Worm (Caenorhabditis elegans) whole organism, L1 larva: Measurements from ENCODE around the gene C08A9.10.

Experiments
- C04F5.9 ChIP-seq: sonication (generic microtip); optimal IDR thresholded peaks from 2 replicates; lab custom pipeline; 2016; ENCODE audit warnings: missing genetic modification characterization, missing compliant biosample characterization
- C16A3.4 ChIP-seq: fragments of 150-350 bp; optimal IDR thresholded peaks from 2 replicates; lab custom pipeline; 2014; ENCODE audit warnings: missing biosample characterization, missing genetic modification characterization
- ama-1 ChIP-seq: fragments of 150-350 bp; optimal IDR thresholded peaks from 2 replicates; lab custom pipeline; 2014
- blmp-1 ChIP-seq: fragments of 150-350 bp; optimal IDR thresholded peaks from 2 replicates; lab custom pipeline; 2014; ENCODE audit warnings: missing biosample characterization, missing genetic modification characterization
- ceh-82 ChIP-seq, 3 experiments: fragments of 150-350 bp in 1 of 3; sonication (generic microtip) in 2 of 3; optimal IDR thresholded peaks; 2 replicates each; lab custom pipeline; 2014 to 2017; ENCODE audit warnings: missing biosample characterization in 3 of 3, missing genetic modification characterization in 3 of 3
- ceh-90 ChIP-seq: sonication (generic microtip); optimal IDR thresholded peaks from 2 replicates; lab custom pipeline; 2016; ENCODE audit warnings: missing genetic modification characterization, missing compliant biosample characterization
- ces-1 ChIP-seq: fragments of 150-350 bp; optimal IDR thresholded peaks from 2 replicates; lab custom pipeline; 2014; ENCODE audit warnings: missing biosample characterization, missing genetic modification reagents, missing genetic modification characterization
- dsc-1 ChIP-seq: sonication (generic microtip); optimal IDR thresholded peaks from 2 replicates; lab custom pipeline; 2016; ENCODE audit warnings: mild to moderate bottlenecking, missing genetic modification characterization, missing compliant biosample characterization
- efl-1 ChIP-seq, 4 experiments: fragments of 150-350 bp; optimal IDR thresholded peaks in 3 of 4; peaks in 1 of 4; 1 replicate in 1 of 4; 2 replicates in 3 of 4; lab custom pipeline; 2014; ENCODE audit warnings: missing biosample characterization in 2 of 4, missing genetic modification characterization in 2 of 4, missing genetic modification reagents in 2 of 4
- elt-2 ChIP-seq: sonication (generic microtip); optimal IDR thresholded peaks from 2 replicates; lab custom pipeline; 2016; ENCODE audit warnings: missing genetic modification characterization, mild to moderate bottlenecking, inconsistent platforms, missing compliant biosample characterization, missing genetic modification reagents
- elt-3 ChIP-seq, 6 experiments: fragments of 150-350 bp in 1 of 6; sonication (generic microtip); optimal IDR thresholded peaks; 2 replicates each; lab custom pipeline; 2017 to 2018; ENCODE audit warnings: missing biosample characterization in 6 of 6, missing genetic modification characterization in 6 of 6, inconsistent platforms in 1 of 6
- ets-5 ChIP-seq: fragments of 200-800 bp; sonication (Bioruptor generic); IDR thresholded peaks from 2 replicates; pipeline ENCODE4 v1.3.6; 2022; ENCODE audit warnings: missing genetic modification characterization, missing compliant biosample characterization
- fkh-10 ChIP-seq: sonication (generic microtip); optimal IDR thresholded peaks from 2 replicates; lab custom pipeline; 2017; ENCODE audit warnings: missing biosample characterization, missing genetic modification reagents, missing genetic modification characterization
- fkh-4 ChIP-seq: sonication (generic microtip); optimal IDR thresholded peaks from 2 replicates; lab custom pipeline; 2016; ENCODE audit warnings: missing compliant biosample characterization, missing genetic modification characterization, borderline replicate concordance
- hlh-17 ChIP-seq: fragments of 200-800 bp; sonication (Bioruptor generic); optimal IDR thresholded peaks from 2 replicates; lab custom pipeline; 2018; ENCODE audit warnings: missing genetic modification characterization, mild to moderate bottlenecking, missing compliant biosample characterization, moderate library complexity, borderline replicate concordance
- isw-1 ChIP-seq: fragments of 200-800 bp; sonication (Bioruptor generic); IDR thresholded peaks from 2 replicates; pipeline ENCODE4 v1.3.6; 2022; ENCODE audit warnings: missing genetic modification characterization, missing compliant biosample characterization
- jun-1 ChIP-seq: fragments of 150-350 bp; optimal IDR thresholded peaks from 2 replicates; lab custom pipeline; 2014; ENCODE audit warnings: missing biosample characterization, missing genetic modification reagents, missing genetic modification characterization
- lin-14 ChIP-seq: fragments of 200-800 bp; sonication (Bioruptor generic); optimal IDR thresholded peaks from 2 replicates; lab custom pipeline; 2018; ENCODE audit warnings: mild to moderate bottlenecking, missing genetic modification characterization, moderate library complexity, missing compliant biosample characterization
- lin-35 ChIP-seq, 2 experiments: fragments of 150-350 bp; optimal IDR thresholded peaks; 2 replicates each; lab custom pipeline; 2014; ENCODE audit warnings: missing biosample characterization in 2 of 2, missing genetic modification characterization in 2 of 2, missing genetic modification reagents in 2 of 2
- lsy-2 ChIP-seq, 2 experiments: fragments of 150-350 bp; optimal IDR thresholded peaks; 2 replicates each; lab custom pipeline; 2014; ENCODE audit warnings: missing biosample characterization in 2 of 2, missing genetic modification characterization in 2 of 2
- mab-9 ChIP-seq: fragments of 200-800 bp; sonication (Bioruptor generic); IDR thresholded peaks from 2 replicates; pipeline ENCODE4 v1.3.6; 2022; ENCODE audit warnings: missing genetic modification reagents, missing genetic modification characterization, missing compliant biosample characterization
- mdl-1 ChIP-seq, 2 experiments: fragments of 150-350 bp; optimal IDR thresholded peaks; 2 replicates each; lab custom pipeline; 2014 to 2017; ENCODE audit warnings: missing biosample characterization in 2 of 2, missing genetic modification characterization in 2 of 2, inconsistent platforms in 1 of 2
- mef-2 ChIP-seq: fragments of 150-350 bp; optimal IDR thresholded peaks from 2 replicates; lab custom pipeline; 2014; ENCODE audit warnings: missing biosample characterization, missing genetic modification characterization
- nhr-11 ChIP-seq: fragments of 150-350 bp; optimal IDR thresholded peaks from 2 replicates; lab custom pipeline; 2014; ENCODE audit warnings: missing biosample characterization, missing genetic modification characterization
- nhr-19 ChIP-seq: fragments of 200-800 bp; sonication (Bioruptor generic); conservative IDR thresholded peaks from 2 replicates; pipeline ENCODE4 v1.3.6; 2022; ENCODE audit warnings: missing genetic modification characterization, missing compliant biosample characterization
- nhr-20 ChIP-seq: sonication (generic microtip); optimal IDR thresholded peaks from 2 replicates; lab custom pipeline; 2016; ENCODE audit warnings: mild to moderate bottlenecking, missing genetic modification characterization, missing compliant biosample characterization
- nhr-71 ChIP-seq: sonication (generic microtip); optimal IDR thresholded peaks from 2 replicates; lab custom pipeline; 2016; ENCODE audit warnings: mild to moderate bottlenecking, missing genetic modification characterization, moderate library complexity, missing compliant biosample characterization
- nhr-85 ChIP-seq: sonication (generic microtip); peaks from one replicate; lab custom pipeline; 2016; ENCODE audit warnings: missing genetic modification characterization, inconsistent platforms, missing compliant biosample characterization
- pqm-1 ChIP-seq: sonication (generic microtip); optimal IDR thresholded peaks from 3 replicates; lab custom pipeline; 2017; ENCODE audit warnings: missing biosample characterization, missing genetic modification characterization
- rnt-1 ChIP-seq: sonication (generic microtip); optimal IDR thresholded peaks from 2 replicates; lab custom pipeline; 2016; ENCODE audit warnings: mild to moderate bottlenecking, missing genetic modification characterization, moderate library complexity, missing compliant biosample characterization
- snu-23 ChIP-seq: sonication (generic microtip); optimal IDR thresholded peaks from 2 replicates; lab custom pipeline; 2016; ENCODE audit warnings: missing genetic modification characterization, missing compliant biosample characterization
- sox-4 ChIP-seq: sonication (generic microtip); optimal IDR thresholded peaks from 2 replicates; lab custom pipeline; 2016; ENCODE audit warnings: missing genetic modification characterization, missing compliant biosample characterization
- unc-130 ChIP-seq: fragments of 150-350 bp; optimal IDR thresholded peaks from 2 replicates; lab custom pipeline; 2017; ENCODE audit warnings: missing biosample characterization, missing genetic modification characterization, inconsistent platforms
- unc-62 ChIP-seq: fragments of 150-350 bp; optimal IDR thresholded peaks from 2 replicates; lab custom pipeline; 2014; ENCODE audit warnings: missing biosample characterization, missing genetic modification reagents, missing genetic modification characterization
- unc-98 ChIP-seq: fragments of 200-800 bp; sonication (Bioruptor generic); IDR thresholded peaks from 2 replicates; pipeline ENCODE4 v1.3.6; 2022; ENCODE audit warnings: missing genetic modification characterization, missing compliant biosample characterization
- vab-15 ChIP-seq: sonication (generic microtip); optimal IDR thresholded peaks from 2 replicates; lab custom pipeline; 2017; ENCODE audit warnings: missing genotype, mild to moderate bottlenecking, missing genetic modification characterization, missing compliant biosample characterization

The C08A9.10 gene

DNA sequence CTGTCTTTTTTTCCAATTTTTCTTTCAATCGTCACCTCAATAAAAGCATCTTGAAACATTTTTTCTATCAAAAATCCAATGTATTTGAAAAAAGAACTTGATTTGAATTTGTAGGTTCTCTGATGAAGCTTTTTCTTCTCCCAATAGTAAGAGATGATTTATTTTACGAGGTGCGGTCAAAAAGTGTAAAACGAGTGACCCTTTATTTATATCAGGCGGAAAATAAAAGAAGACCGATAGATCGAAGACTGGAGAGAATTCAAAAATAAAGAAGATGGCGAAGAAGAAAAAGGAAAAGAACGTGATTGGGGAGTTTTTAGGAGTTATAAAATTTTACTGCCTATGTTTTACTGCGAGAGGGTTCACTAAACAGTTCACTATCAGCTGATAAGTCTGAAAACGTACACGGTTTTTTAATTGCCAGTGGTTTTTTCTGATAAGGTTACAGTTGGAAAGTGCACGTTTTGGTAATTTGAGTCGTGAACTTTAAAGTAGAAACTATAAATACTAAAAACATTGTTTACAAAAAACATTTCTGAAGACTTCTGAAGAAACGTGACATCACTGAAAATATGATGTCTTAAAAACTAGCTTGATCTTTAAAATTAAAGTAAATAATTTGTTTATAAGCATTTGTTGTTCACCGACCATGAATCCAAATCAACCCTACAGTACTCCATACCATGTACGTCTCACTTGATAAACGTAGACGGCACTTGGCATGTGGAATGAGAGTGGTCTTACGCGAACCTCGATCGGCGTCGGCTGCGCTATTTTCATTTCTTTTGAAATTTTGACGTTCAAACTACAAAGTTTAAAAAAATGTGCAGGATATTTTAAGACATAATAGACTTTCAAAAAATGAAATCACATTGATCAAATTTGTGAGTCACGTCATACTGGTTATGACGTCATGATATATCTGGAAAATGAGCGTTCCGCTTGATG is 24.9 kb upstream of the C08A9.10 start (continued):
- TF ChIP-seq pqm-1 (tag; lab: Kevin White, UChicago), result no peak
- no peak for TF ChIP-seq fkh-10 (GFP tag; lab: Kevin White, UChicago)
- TF ChIP-seq mab-9 (GFP tag; lab: Robert Waterston, UW), result no peak
- TF ChIP-seq isw-1 (GFP tag; lab: Robert Waterston, UW), result no peak
- TF ChIP-seq vab-15 (tag; lab: Kevin White, UChicago), result no peak
- peak; percentile 56 for TF ChIP-seq elt-2
- TF ChIP-seq nhr-11 (tag; lab: Kevin White, UChicago), result no peak
- no peak for TF ChIP-seq unc-130 (tag; lab: Kevin White, UChicago)

DNA sequence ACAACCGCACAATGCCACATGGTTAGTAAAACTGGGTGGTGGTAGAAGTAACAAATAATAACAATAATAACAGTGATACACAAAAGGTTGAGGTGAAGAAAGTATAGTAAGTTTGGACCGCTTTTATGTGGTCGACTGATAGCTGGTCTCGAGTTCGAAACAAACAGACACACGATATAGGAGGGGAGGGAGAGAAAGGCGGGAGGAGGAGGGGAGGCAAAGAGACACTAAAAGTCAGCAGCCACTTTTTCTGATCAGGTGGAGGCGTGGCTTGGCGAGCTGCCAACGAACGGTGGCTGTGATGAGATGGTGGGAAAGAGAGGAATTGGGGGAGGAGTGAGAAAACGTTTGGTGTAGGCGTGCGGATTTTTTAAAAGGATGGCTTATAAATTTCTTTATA is 22.6 kb upstream of the C08A9.10 start:
- TF ChIP-seq snu-23 (GFP tag; lab: Kevin White, UChicago), result peak; percentile 19
- TF ChIP-seq lin-14, result peak; percentile 58
- peak; percentile 28 for TF ChIP-seq nhr-19 (GFP tag; lab: Robert Waterston, UW)
- TF ChIP-seq fkh-4 (tag; lab: Kevin White, UChicago), result no peak
- TF ChIP-seq elt-3 (tag; optimal IDR thresholded peaks at IDR 0.05; lab: Kevin White, UChicago), result peak in 1 of 6 experiments; percentile 6
- TF ChIP-seq lin-35 (GFP tag; optimal IDR thresholded peaks at IDR 0.05; lab: Kevin White, UChicago), result peak in 1 of 2 experiments; percentile 48
- TF ChIP-seq blmp-1 (tag; lab: Kevin White, UChicago), result peak; percentile 19
- peak in 1 of 2 experiments; percentile 55 for TF ChIP-seq mdl-1 (tag; optimal IDR thresholded peaks at IDR 0.05; lab: Kevin White, UChicago)
- no peak for TF ChIP-seq mef-2 (tag; lab: Kevin White, UChicago)
- TF ChIP-seq dsc-1 (tag; lab: Kevin White, UChicago), result peak; percentile 6
- no peak for TF ChIP-seq C16A3.4 (tag; lab: Kevin White, UChicago)
- TF ChIP-seq C04F5.9 (tag; lab: Kevin White, UChicago), result no peak
- TF ChIP-seq isw-1 (GFP tag; lab: Robert Waterston, UW), result no peak
- peak; percentile 38 for TF ChIP-seq unc-130 (tag; lab: Kevin White, UChicago)
- peak; percentile 71 for TF ChIP-seq nhr-85
- TF ChIP-seq ama-1 (lab: Kevin White, UChicago), result peak; percentile 16
- no peak for TF ChIP-seq unc-62 (GFP tag; lab: Kevin White, UChicago)
- TF ChIP-seq nhr-71 (tag; lab: Kevin White, UChicago), result peak; percentile 46
- peak; percentile 33 for TF ChIP-seq rnt-1 (tag; lab: Kevin White, UChicago)
- TF ChIP-seq ceh-90 (tag; lab: Kevin White, UChicago), result no peak
- TF ChIP-seq ets-5 (GFP tag; lab: Robert Waterston, UW), result no peak
- TF ChIP-seq mab-9 (GFP tag; lab: Robert Waterston, UW), result no peak
- no peak for TF ChIP-seq sox-4 (tag; lab: Kevin White, UChicago)
- TF ChIP-seq lsy-2 (tag; optimal IDR thresholded peaks at IDR 0.05; lab: Kevin White, UChicago), result peak in 1 of 2 experiments; percentile 20
- no peak for TF ChIP-seq unc-98 (GFP tag; lab: Robert Waterston, UW)
- peak; percentile 33 for TF ChIP-seq nhr-20 (tag; lab: Kevin White, UChicago)

DNA sequence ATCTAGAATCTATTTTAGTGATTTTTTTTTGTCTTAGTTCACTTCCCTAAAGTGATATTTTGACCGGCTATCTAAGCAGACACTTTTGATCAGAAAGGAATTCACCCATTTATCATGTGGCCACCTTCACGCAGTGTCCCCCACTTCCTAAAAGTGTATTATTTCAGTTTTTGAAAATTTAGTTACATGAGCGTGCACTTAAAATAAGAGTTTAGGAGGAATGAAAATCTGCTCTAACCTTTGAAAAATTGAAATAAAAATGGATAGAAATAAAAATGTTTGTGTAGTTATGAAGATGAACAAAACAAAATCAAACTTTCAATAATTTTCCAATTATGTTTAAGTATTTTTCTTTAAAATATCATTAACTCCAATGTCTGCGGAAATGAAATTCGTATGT is 21.2 kb upstream of the C08A9.10 start:
- TF ChIP-seq ces-1 (GFP tag; lab: Kevin White, UChicago) (no peak), hlh-17 (no peak), ceh-82 (tag; optimal IDR thresholded peaks at IDR 0.05; lab: Kevin White, UChicago) (no peak), unc-62 (GFP tag; lab: Kevin White, UChicago) (no peak), efl-1 (optimal IDR thresholded peaks at IDR 0.05; lab: Kevin White, UChicago) (no peak), efl-1 (GFP tag; optimal IDR thresholded peaks at IDR 0.05 in 1 of 2; lab: Kevin White, UChicago) (peak in 1 of 2 experiments; percentile 91), jun-1 (no peak)
- TF ChIP-seq, all 84 proteins: peak for 1
